Worm (Caenorhabditis elegans) whole organism, midembryonic: Measurements from ENCODE around the gene dpf-4.

ENCODE experiments used
- T22C8.4 ChIP-seq: fragments of 200-800 bp; sonication (Bioruptor generic); IDR thresholded peaks from 2 replicates; pipeline ENCODE4 v1.3.6; 2022; ENCODE audit warnings: missing genetic modification characterization, missing compliant biosample characterization
- cog-1 ChIP-seq: sonication (generic microtip); optimal IDR thresholded peaks from 2 replicates; lab custom pipeline; 2016; ENCODE audit warnings: missing genetic modification characterization, missing compliant biosample characterization
- flt-1 ChIP-seq: fragments of 200-800 bp; sonication (Bioruptor generic); IDR thresholded peaks from 2 replicates; pipeline ENCODE4 v1.3.6; 2022; ENCODE audit warnings: missing genetic modification characterization, missing compliant biosample characterization
- klf-2 ChIP-seq: fragments of 200-800 bp; sonication (Bioruptor generic); conservative IDR thresholded peaks from 2 replicates; pipeline ENCODE4 v1.3.6; 2022; ENCODE audit warnings: missing genetic modification reagents, missing genetic modification characterization, missing compliant biosample characterization
- med-1 ChIP-seq: sonication (generic microtip); optimal IDR thresholded peaks from 2 replicates; lab custom pipeline; 2017; ENCODE audit warnings: missing genetic modification characterization, mild to moderate bottlenecking, missing compliant biosample characterization, antibody characterized with exemption, missing genetic modification reagents; ENCODE audit not compliant: insufficient read depth
- ref-1 ChIP-seq: fragments of 200-800 bp; sonication (Bioruptor generic); conservative IDR thresholded peaks from 2 replicates; pipeline ENCODE4 v1.3.6; 2022; ENCODE audit warnings: missing genetic modification reagents, missing genetic modification characterization, missing compliant biosample characterization
- tab-1 ChIP-seq: fragments of 200-800 bp; sonication (Bioruptor generic); IDR thresholded peaks from 2 replicates; pipeline ENCODE4 v1.3.6; 2022; ENCODE audit warnings: missing genetic modification characterization, missing compliant biosample characterization
- ztf-23 ChIP-seq: fragments of 200-800 bp; sonication (Bioruptor generic); IDR thresholded peaks from 2 replicates; pipeline ENCODE4 v1.3.6; 2022; ENCODE audit warnings: missing genetic modification reagents, missing genetic modification characterization, missing compliant biosample characterization
- ztf-29 ChIP-seq: fragments of 200-800 bp; sonication (Bioruptor generic); IDR thresholded peaks from 2 replicates; pipeline ENCODE4 v1.3.6; 2022; ENCODE audit warnings: missing genetic modification reagents, missing genetic modification characterization, missing compliant biosample characterization

dpf-4 gene

ce11 chrIII:5859008-5859407 is at the start of gene dpf-4:
TSS of gene dpf-4 (plus strand) at chrIII:5859308.
- TF ChIP-seq flt-1 (GFP tag; lab: Robert Waterston, UW) (no peak), tab-1 (GFP tag; lab: Robert Waterston, UW) (no peak), ref-1 (GFP tag; lab: Robert Waterston, UW) (no peak), ztf-29 (GFP tag; lab: Robert Waterston, UW) (no peak)

DNA sequence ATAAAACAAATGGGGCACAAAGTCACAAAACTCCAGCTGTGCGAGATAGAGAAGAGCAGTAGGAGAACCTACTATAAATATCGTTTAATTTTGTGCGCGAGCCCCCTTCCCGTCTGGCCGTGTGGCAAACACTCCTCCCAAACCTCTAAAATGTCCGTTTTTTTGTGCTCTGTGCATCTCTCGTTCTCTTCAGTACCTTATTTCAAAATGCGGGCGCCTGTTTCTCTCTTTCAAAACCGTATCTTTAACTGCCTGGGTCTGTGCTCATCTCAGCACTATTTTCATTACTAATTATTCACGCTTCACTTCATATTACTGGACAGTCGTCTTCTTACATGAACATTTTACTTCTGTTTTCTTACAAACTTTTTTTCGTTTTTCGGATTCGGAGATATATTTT is 49.1 kb upstream of the dpf-4 start:
- TF ChIP-seq klf-2 (GFP tag; lab: Robert Waterston, UW) (no peak), tab-1 (GFP tag; lab: Robert Waterston, UW) (no peak), ztf-29 (GFP tag; lab: Robert Waterston, UW) (no peak), T22C8.4 (GFP tag; lab: Robert Waterston, UW) (no peak), flt-1 (GFP tag; lab: Robert Waterston, UW) (no peak)

DNA sequence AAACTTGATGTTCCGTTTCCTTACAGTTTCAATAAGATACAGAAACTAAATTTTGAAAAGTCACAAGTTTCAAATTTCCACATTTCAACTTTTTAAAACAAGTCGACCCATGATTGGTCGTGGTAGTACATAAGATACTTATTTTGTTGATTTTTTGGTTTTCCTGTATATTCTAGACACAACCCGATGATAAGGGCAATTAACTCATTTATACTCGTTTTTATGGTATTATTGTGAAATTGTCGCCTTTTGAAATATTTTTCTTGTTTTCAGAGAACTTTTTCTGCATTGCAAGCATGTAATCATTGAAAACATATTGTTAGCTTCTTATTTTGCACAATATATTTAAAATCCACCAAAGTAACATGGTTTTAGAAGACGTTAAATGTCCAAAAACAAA is 47.2 kb upstream of the dpf-4 start:
- no peak for TF ChIP-seq ref-1 (GFP tag; lab: Robert Waterston, UW)
- no peak for TF ChIP-seq klf-2 (GFP tag; lab: Robert Waterston, UW)
- no peak for TF ChIP-seq tab-1 (GFP tag; lab: Robert Waterston, UW)
- TF ChIP-seq ztf-23 (GFP tag; lab: Robert Waterston, UW), result no peak
- TF ChIP-seq med-1 (GFP tag; lab: Kevin White, UChicago), result no peak
- TF ChIP-seq cog-1 (tag; lab: Kevin White, UChicago), result no peak

- TF ChIP-seq T22C8.4 (GFP tag; lab: Robert Waterston, UW), result no peak
- TF ChIP-seq ref-1 (GFP tag; lab: Robert Waterston, UW), result no peak
- TF ChIP-seq med-1 (GFP tag; lab: Kevin White, UChicago), result no peak
- TF ChIP-seq ztf-23 (GFP tag; lab: Robert Waterston, UW), result no peak
- no peak for TF ChIP-seq flt-1 (GFP tag; lab: Robert Waterston, UW)
- no peak for TF ChIP-seq ztf-29 (GFP tag; lab: Robert Waterston, UW)
- TF ChIP-seq tab-1 (GFP tag; lab: Robert Waterston, UW), result no peak
- no peak for TF ChIP-seq klf-2 (GFP tag; lab: Robert Waterston, UW)
- no peak for TF ChIP-seq cog-1 (tag; lab: Kevin White, UChicago)
Measured at ce11 chrIII:5812672-5813071, 46.4 kb upstream of the dpf-4 start.

ce11 chrIII:5813501-5813900 is 45.6 kb upstream of the dpf-4 start:
- TF ChIP-seq ref-1 (GFP tag; lab: Robert Waterston, UW) (no peak), tab-1 (GFP tag; lab: Robert Waterston, UW) (no peak), klf-2 (GFP tag; lab: Robert Waterston, UW) (no peak), T22C8.4 (GFP tag; lab: Robert Waterston, UW) (no peak), flt-1 (GFP tag; lab: Robert Waterston, UW) (no peak), ztf-29 (GFP tag; lab: Robert Waterston, UW) (no peak), cog-1 (tag; lab: Kevin White, UChicago) (no peak), ztf-23 (GFP tag; lab: Robert Waterston, UW) (no peak), med-1 (GFP tag; lab: Kevin White, UChicago) (no peak)

DNA sequence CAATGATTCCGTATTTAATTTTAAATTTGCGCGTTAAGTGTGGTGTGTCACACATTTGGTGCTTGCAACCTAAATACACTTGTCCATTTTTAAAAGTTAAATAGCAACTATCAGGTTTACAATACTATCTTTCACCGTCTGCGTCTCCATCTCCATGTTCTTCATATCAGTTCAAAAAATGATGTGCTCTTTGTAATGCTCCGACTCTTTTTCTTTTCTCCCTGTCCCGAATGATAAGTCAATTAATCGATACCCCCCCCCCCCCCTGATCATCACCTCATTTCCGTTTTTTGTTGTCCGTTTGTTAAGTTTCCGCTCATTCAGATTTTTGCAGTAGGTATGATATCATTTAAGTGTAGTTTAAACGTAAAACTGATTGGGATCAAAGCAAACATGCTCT is 45.0 kb upstream of the dpf-4 start:
- TF ChIP-seq med-1 (GFP tag; lab: Kevin White, UChicago) (no peak), cog-1 (tag; lab: Kevin White, UChicago) (no peak), ztf-29 (GFP tag; lab: Robert Waterston, UW) (no peak), ztf-23 (GFP tag; lab: Robert Waterston, UW) (no peak), tab-1 (GFP tag; lab: Robert Waterston, UW) (no peak), ref-1 (GFP tag; lab: Robert Waterston, UW) (no peak), T22C8.4 (GFP tag; lab: Robert Waterston, UW) (no peak), klf-2 (GFP tag; lab: Robert Waterston, UW) (no peak), flt-1 (GFP tag; lab: Robert Waterston, UW) (no peak)

- no peak for TF ChIP-seq ref-1 (GFP tag; lab: Robert Waterston, UW)
- TF ChIP-seq med-1 (GFP tag; lab: Kevin White, UChicago), result no peak
- TF ChIP-seq ztf-29 (GFP tag; lab: Robert Waterston, UW), result no peak
- no peak for TF ChIP-seq T22C8.4 (GFP tag; lab: Robert Waterston, UW)
- TF ChIP-seq klf-2 (GFP tag; lab: Robert Waterston, UW), result no peak
- TF ChIP-seq ztf-23 (GFP tag; lab: Robert Waterston, UW), result no peak
- no peak for TF ChIP-seq cog-1 (tag; lab: Kevin White, UChicago)
- no peak for TF ChIP-seq flt-1 (GFP tag; lab: Robert Waterston, UW)
- 0 out of 2 replicates have a peak, but pooled peaks have one; percentile 28 for TF ChIP-seq tab-1 (GFP tag; lab: Robert Waterston, UW)
Measured at ce11 chrIII:5814799-5815198, 44.3 kb upstream of the dpf-4 start, which contains the start of gene R12B2.7. TSS of gene R12B2.7 (plus strand) at chrIII:5815045.

- no peak for TF ChIP-seq ztf-29 (GFP tag; lab: Robert Waterston, UW)
- no peak for TF ChIP-seq T22C8.4 (GFP tag; lab: Robert Waterston, UW)
- no peak for TF ChIP-seq ztf-23 (GFP tag; lab: Robert Waterston, UW)
- no peak for TF ChIP-seq cog-1 (tag; lab: Kevin White, UChicago)
- no peak for TF ChIP-seq ref-1 (GFP tag; lab: Robert Waterston, UW)
- TF ChIP-seq klf-2 (GFP tag; lab: Robert Waterston, UW), result no peak
- no peak for TF ChIP-seq med-1 (GFP tag; lab: Kevin White, UChicago)
- no peak for TF ChIP-seq flt-1 (GFP tag; lab: Robert Waterston, UW)
- TF ChIP-seq tab-1 (GFP tag; lab: Robert Waterston, UW), result no peak
Measured at ce11 chrIII:5815932-5816331, 43.2 kb upstream of the dpf-4 start, which contains the start of gene sma-4. TSS of gene sma-4 (plus strand) at chrIII:5816232.

- TF ChIP-seq T22C8.4 (GFP tag; lab: Robert Waterston, UW), result no peak
- TF ChIP-seq ztf-29 (GFP tag; lab: Robert Waterston, UW), result no peak
- TF ChIP-seq ref-1 (GFP tag; lab: Robert Waterston, UW), result no peak
- no peak for TF ChIP-seq klf-2 (GFP tag; lab: Robert Waterston, UW)
- no peak for TF ChIP-seq med-1 (GFP tag; lab: Kevin White, UChicago)
- TF ChIP-seq cog-1 (tag; lab: Kevin White, UChicago), result no peak
- TF ChIP-seq ztf-23 (GFP tag; lab: Robert Waterston, UW), result no peak
- TF ChIP-seq flt-1 (GFP tag; lab: Robert Waterston, UW), result no peak
- TF ChIP-seq tab-1 (GFP tag; lab: Robert Waterston, UW), result no peak
Measured at ce11 chrIII:5822816-5823215, 36.3 kb upstream of the dpf-4 start.
